Fruit fly (Drosophila melanogaster) whole organism, wandering third instar larva: ENCODE results near the gene kra.

ENCODE experiments used
- Abd-B ChIP-seq: fragments of >200 bp; optimal IDR thresholded peaks from 2 replicates; lab custom pipeline; 2017; ENCODE audit warnings: missing biosample characterization, missing genetic modification characterization
- CG32264 ChIP-seq: fragments of 200-800 bp; sonication (Bioruptor generic); optimal IDR thresholded peaks from 2 replicates; lab custom pipeline; 2016; ENCODE audit warnings: missing biosample characterization, missing genetic modification characterization
- CG9705 ChIP-seq: fragments of 200-800 bp; sonication (Bioruptor generic); optimal IDR thresholded peaks from 2 replicates; lab custom pipeline; 2018; ENCODE audit warnings: missing biosample characterization, mild to moderate bottlenecking, missing genetic modification characterization
- CrebA ChIP-seq: fragments of 200-800 bp; sonication (Bioruptor generic); optimal IDR thresholded peaks from 2 replicates; lab custom pipeline; 2016; ENCODE audit warnings: missing biosample characterization, mild to moderate bottlenecking, missing genetic modification characterization, borderline replicate concordance
- Dfd ChIP-seq: fragments of >200 bp; optimal IDR thresholded peaks from 2 replicates; lab custom pipeline; 2017; ENCODE audit warnings: missing biosample characterization, missing genetic modification characterization
- Dif ChIP-seq: fragments of 200-275, 200-300 bp; sonication (Bioruptor generic); optimal IDR thresholded peaks from 2 replicates; lab custom pipeline; 2018; ENCODE audit warnings: missing biosample characterization, missing genetic modification characterization; ENCODE audit not compliant: partially characterized antibody
- GATAd ChIP-seq: sonication (Bioruptor generic); optimal IDR thresholded peaks from 2 replicates; lab custom pipeline; 2016; ENCODE audit warnings: missing biosample characterization, missing genetic modification characterization
- HLH106 ChIP-seq: fragments of 200-800 bp; optimal IDR thresholded peaks from 3 replicates; lab custom pipeline; 2019; ENCODE audit warnings: missing biosample characterization, mild to moderate bottlenecking, missing genetic modification characterization, moderate library complexity
- Hnf4 ChIP-seq: fragments of 200-800 bp; sonication (Bioruptor generic); optimal IDR thresholded peaks from 2 replicates; lab custom pipeline; 2016; ENCODE audit warnings: missing biosample characterization, mild to moderate bottlenecking, missing genetic modification characterization
- Hr83 ChIP-seq: fragments of 200-300 bp; sonication (Bioruptor generic); optimal IDR thresholded peaks from 2 replicates; lab custom pipeline; 2016; ENCODE audit warnings: missing biosample characterization, mild to moderate bottlenecking, missing genetic modification characterization, moderate library complexity; ENCODE audit not compliant: poor library complexity, severe bottlenecking
- Jra ChIP-seq: sonication (Bioruptor generic); optimal IDR thresholded peaks from 2 replicates; lab custom pipeline; 2016; ENCODE audit warnings: missing biosample characterization, missing genetic modification characterization
- Mio ChIP-seq: sonication (Bioruptor generic); optimal IDR thresholded peaks from 2 replicates; lab custom pipeline; 2016; ENCODE audit warnings: missing biosample characterization, missing genetic modification characterization
- Myc ChIP-seq: fragments of >200 bp; optimal IDR thresholded peaks from 2 replicates; lab custom pipeline; 2017
- N ChIP-seq: fragments of >200 bp; optimal IDR thresholded peaks from 2 replicates; lab custom pipeline; 2018; ENCODE audit warnings: missing biosample characterization, missing external identifiers, missing genetic modification characterization
- OdsH ChIP-seq: fragments of 200-800 bp; sonication (Bioruptor generic); optimal IDR thresholded peaks from 2 replicates; lab custom pipeline; 2016; ENCODE audit warnings: missing biosample characterization, mild to moderate bottlenecking, missing genetic modification characterization
- Rel ChIP-seq, 2 experiments: fragments of 200-800 bp; sonication (Bioruptor generic) in 1 of 2; optimal IDR thresholded peaks; 2 replicates in 1 of 2; 3 replicates in 1 of 2; lab custom pipeline; 2016 to 2019; ENCODE audit warnings: mild to moderate bottlenecking in 2 of 2, missing biosample characterization in 2 of 2, missing genetic modification characterization in 2 of 2, moderate library complexity in 1 of 2
- Sp1 ChIP-seq: fragments of 200-800 bp; sonication (Bioruptor generic); optimal IDR thresholded peaks from 3 replicates; lab custom pipeline; 2019; ENCODE audit warnings: missing biosample characterization, mild to moderate bottlenecking, missing genetic modification characterization, moderate library complexity
- Vsx2 ChIP-seq: fragments of 200-300, 225-300 bp; sonication (Bioruptor generic); optimal IDR thresholded peaks from 2 replicates; lab custom pipeline; 2018; ENCODE audit warnings: missing biosample characterization, missing genetic modification characterization; ENCODE audit not compliant: partially characterized antibody
- br ChIP-seq: fragments of 200-800 bp; sonication (Bioruptor generic); optimal IDR thresholded peaks from 2 replicates; lab custom pipeline; 2016; ENCODE audit warnings: missing biosample characterization, missing genetic modification characterization
- brk ChIP-seq: fragments of 200-800 bp; sonication (Bioruptor generic); optimal IDR thresholded peaks from 2 replicates; lab custom pipeline; 2016; ENCODE audit warnings: missing biosample characterization, mild to moderate bottlenecking, missing genetic modification characterization
- dl ChIP-seq, 2 experiments: fragments of 175-275, 200-275 bp in 1 of 2; fragments of 200-275 bp in 1 of 2; sonication (Bioruptor generic); optimal IDR thresholded peaks; lab custom pipeline; 2018; ENCODE audit warnings: mild to moderate bottlenecking in 2 of 2, missing biosample characterization in 2 of 2, missing genetic modification characterization in 2 of 2, moderate library complexity in 2 of 2; ENCODE audit not compliant: partially characterized antibody in 2 of 2, insufficient read depth in 1 of 2
- dmrt93B ChIP-seq: fragments of 200-800 bp; sonication (Bioruptor generic); optimal IDR thresholded peaks from 2 replicates; lab custom pipeline; 2018; ENCODE audit warnings: missing biosample characterization, mild to moderate bottlenecking, missing genetic modification characterization
- dsf ChIP-seq: sonication (Bioruptor generic); optimal IDR thresholded peaks from 2 replicates; lab custom pipeline; 2016; ENCODE audit warnings: missing biosample characterization, missing genetic modification characterization, borderline replicate concordance
- ey ChIP-seq: fragments of 200-800 bp; sonication (Bioruptor generic); optimal IDR thresholded peaks from 2 replicates; lab custom pipeline; 2016; ENCODE audit warnings: missing biosample characterization, missing genetic modification characterization
- foxo ChIP-seq, 2 experiments: fragments of 200-800 bp; sonication (Bioruptor generic); optimal IDR thresholded peaks; 2 replicates in 1 of 2; 3 replicates in 1 of 2; lab custom pipeline; 2016 to 2017; ENCODE audit warnings: missing biosample characterization in 2 of 2, missing genetic modification characterization in 2 of 2
- fru ChIP-seq: fragments of 200-800 bp; sonication (Bioruptor generic); optimal IDR thresholded peaks from 3 replicates; lab custom pipeline; 2016; ENCODE audit warnings: missing biosample characterization, mild to moderate bottlenecking, missing genetic modification characterization
- h ChIP-seq: fragments of 200-800 bp; sonication (Bioruptor generic); optimal IDR thresholded peaks from 3 replicates; lab custom pipeline; 2016; ENCODE audit warnings: missing biosample characterization, mild to moderate bottlenecking, missing genetic modification characterization
- jim ChIP-seq: fragments of 175-275, 200-325 bp; sonication (Bioruptor generic); optimal IDR thresholded peaks from 2 replicates; lab custom pipeline; 2016; ENCODE audit warnings: missing biosample characterization, mild to moderate bottlenecking, missing genetic modification characterization
- lola ChIP-seq: fragments of >200 bp; optimal IDR thresholded peaks from 2 replicates; lab custom pipeline; 2017; ENCODE audit warnings: missing biosample characterization, missing genetic modification characterization
- pan ChIP-seq: fragments of >200 bp; optimal IDR thresholded peaks from 2 replicates; lab custom pipeline; 2017
- psq ChIP-seq: fragments of 200-800 bp; sonication (Bioruptor generic); optimal IDR thresholded peaks from 3 replicates; lab custom pipeline; 2017; ENCODE audit warnings: missing biosample characterization, mild to moderate bottlenecking, missing genetic modification characterization, moderate library complexity
- rgr ChIP-seq: fragments of 200-800 bp; sonication (Bioruptor generic); optimal IDR thresholded peaks from 3 replicates; lab custom pipeline; 2016; ENCODE audit warnings: missing biosample characterization, mild to moderate bottlenecking, missing genetic modification characterization
- sage ChIP-seq: fragments of 200-800 bp; sonication (Bioruptor generic); optimal IDR thresholded peaks from 2 replicates; lab custom pipeline; 2016; ENCODE audit warnings: missing biosample characterization, mild to moderate bottlenecking, missing genetic modification characterization
- sv ChIP-seq: fragments of 200-800 bp; sonication (Bioruptor generic); optimal IDR thresholded peaks from 3 replicates; lab custom pipeline; 2016; ENCODE audit warnings: missing biosample characterization, missing genetic modification characterization
- tai ChIP-seq: sonication (Bioruptor generic); optimal IDR thresholded peaks from 2 replicates; lab custom pipeline; 2016; ENCODE audit warnings: missing biosample characterization, missing genetic modification characterization
- usp ChIP-seq: fragments of >200 bp; optimal IDR thresholded peaks from 2 replicates; lab custom pipeline; 2017; ENCODE audit warnings: missing biosample characterization, missing genetic modification characterization
- woc ChIP-seq: sonication (Bioruptor generic); optimal IDR thresholded peaks from 2 replicates; lab custom pipeline; 2016; ENCODE audit warnings: missing biosample characterization, mild to moderate bottlenecking, missing genetic modification characterization

kra gene

DNA sequence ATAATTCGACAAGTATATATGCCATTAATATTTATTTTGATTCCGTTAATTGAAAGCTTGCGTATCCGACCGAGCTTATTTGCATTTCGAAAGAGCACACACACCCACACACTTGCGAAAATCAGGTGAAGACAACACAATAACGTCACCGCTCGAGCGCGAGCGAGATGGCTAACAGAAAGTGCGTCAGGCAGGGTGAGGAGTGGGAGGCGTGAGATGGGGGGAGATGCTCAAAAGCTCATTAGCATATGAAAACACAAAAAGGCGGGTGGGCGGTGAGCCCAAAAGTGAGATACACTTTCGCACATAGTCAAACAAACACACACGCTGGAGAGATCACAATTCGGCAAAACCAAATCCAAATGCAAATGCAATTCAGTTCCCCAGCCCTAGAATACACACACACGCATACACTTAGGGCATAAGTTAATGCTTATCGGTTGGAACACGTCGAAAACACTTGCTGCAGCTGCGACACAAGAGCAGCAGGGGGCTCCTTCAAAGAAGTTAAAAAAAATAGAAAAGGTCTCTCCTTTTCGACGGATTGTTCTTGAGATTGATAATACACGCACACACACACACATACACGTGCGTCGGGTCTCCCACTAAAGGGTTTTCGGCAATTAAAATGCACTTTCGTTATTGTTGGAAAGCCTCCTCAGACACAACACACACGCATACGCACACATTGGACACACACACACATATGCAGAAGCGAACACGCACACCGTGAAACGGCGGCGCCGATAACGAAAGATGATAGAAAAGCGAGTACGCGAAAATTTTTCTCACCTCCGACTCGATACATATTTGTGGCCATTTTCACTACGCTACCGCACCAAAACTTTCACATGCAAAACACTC, 47.0 kb upstream of the kra start:
- TF ChIP-seq brk (GFP tag; lab: Kevin White, UChicago) = no peak
- TF ChIP-seq dmrt93B = no peak
- peak; percentile 66 for TF ChIP-seq h (GFP tag; lab: Kevin White, UChicago)
- no peak for TF ChIP-seq GATAd (GFP tag; lab: Kevin White, UChicago)
- peak; percentile 18 for TF ChIP-seq OdsH (GFP tag; lab: Kevin White, UChicago)
- no peak for TF ChIP-seq woc (GFP tag; lab: Kevin White, UChicago)
- no peak for TF ChIP-seq fru (GFP tag; lab: Kevin White, UChicago)
- no peak for TF ChIP-seq pan
- TF ChIP-seq HLH106 (tag; lab: Kevin White, UChicago) = peak; percentile 35
- peak; percentile 26 for TF ChIP-seq Jra (GFP tag; lab: Kevin White, UChicago)
- no peak for TF ChIP-seq usp
- TF ChIP-seq br = peak; percentile 49
- peak; percentile 31 for TF ChIP-seq ey (GFP tag; lab: Kevin White, UChicago)
- TF ChIP-seq CG32264 = no peak
- TF ChIP-seq N (GFP tag; lab: Kevin White, UChicago) = peak; percentile 46
- TF ChIP-seq rgr (GFP tag; lab: Kevin White, UChicago) = peak; percentile 31
- TF ChIP-seq foxo (GFP tag; optimal IDR thresholded peaks at IDR 0.05; lab: Kevin White, UChicago) = peak in 1 of 2 experiments; percentile 36
- TF ChIP-seq sage (GFP tag; lab: Kevin White, UChicago) = no peak
- no peak for TF ChIP-seq tai
- no peak for TF ChIP-seq Dfd (GFP tag; lab: Kevin White, UChicago)
- no peak for TF ChIP-seq psq (GFP tag; lab: Kevin White, UChicago)
- no peak for TF ChIP-seq CrebA
- TF ChIP-seq Rel (GFP tag; optimal IDR thresholded peaks at IDR 0.05; lab: Kevin White, UChicago) = no peak
- TF ChIP-seq Rel (tag; optimal IDR thresholded peaks at IDR 0.05; lab: Kevin White, UChicago) = peak; percentile 10
- no peak for TF ChIP-seq Sp1 (GFP tag; lab: Kevin White, UChicago)
- no peak for TF ChIP-seq sv (GFP tag; lab: Kevin White, UChicago)
- TF ChIP-seq Mio (GFP tag; lab: Kevin White, UChicago) = no peak

- no peak for TF ChIP-seq OdsH (GFP tag; lab: Kevin White, UChicago)
- TF ChIP-seq ey (GFP tag; lab: Kevin White, UChicago) = no peak
- no peak for TF ChIP-seq lola
- no peak for TF ChIP-seq CrebA
- no peak for TF ChIP-seq dmrt93B
- no peak for TF ChIP-seq CG32264
- TF ChIP-seq dl (GFP tag; optimal IDR thresholded peaks at IDR 0.05; lab: Kevin White, UChicago; ENCODE audit: insufficient read depth in 1 of 2, partially characterized antibody in 2 of 2) = no peak
- TF ChIP-seq h (GFP tag; lab: Kevin White, UChicago) = no peak
Measured at dm6 chr3R:5643421-5643820, 42.5 kb upstream of the kra start.

dm6 chr3R:5636519-5637430, 35.8 kb upstream of the kra start, which contains the start of the genes CG31548 and CG12170:
Gene CG31548, minus strand, starts transcription at chr3R:5636852.
Gene CG12170, plus strand, starts transcription at chr3R:5637234.
- TF ChIP-seq OdsH (GFP tag; lab: Kevin White, UChicago) (peak; percentile 1), sv (GFP tag; lab: Kevin White, UChicago) (peak; percentile 32), dl (GFP tag; optimal IDR thresholded peaks at IDR 0.05; lab: Kevin White, UChicago; ENCODE audit: insufficient read depth in 1 of 2, partially characterized antibody in 2 of 2) (no peak), Rel (GFP tag; optimal IDR thresholded peaks at IDR 0.05; lab: Kevin White, UChicago) (no peak), Rel (tag; optimal IDR thresholded peaks at IDR 0.05; lab: Kevin White, UChicago) (no peak), jim (GFP tag; lab: Kevin White, UChicago) (no peak), woc (GFP tag; lab: Kevin White, UChicago) (no peak), sage (GFP tag; lab: Kevin White, UChicago) (no peak), tai (no peak), h (GFP tag; lab: Kevin White, UChicago) (no peak), foxo (GFP tag; optimal IDR thresholded peaks at IDR 0.05; lab: Kevin White, UChicago) (no peak), pan (no peak), CG32264 (no peak), N (GFP tag; lab: Kevin White, UChicago) (no peak), CG9705 (GFP tag; lab: Kevin White, UChicago) (no peak), Hnf4 (GFP tag; lab: Kevin White, UChicago) (no peak), rgr (GFP tag; lab: Kevin White, UChicago) (no peak), Hr83 (GFP tag; lab: Kevin White, UChicago) (peak; percentile 19), Dif (GFP tag; lab: Kevin White, UChicago) (no peak), fru (GFP tag; lab: Kevin White, UChicago) (no peak), CrebA (no peak), lola (no peak), Vsx2 (no peak), ey (GFP tag; lab: Kevin White, UChicago) (peak; percentile 37), Myc (lab: Kevin White, UChicago) (no peak), brk (GFP tag; lab: Kevin White, UChicago) (no peak), dsf (GFP tag; lab: Kevin White, UChicago) (no peak), usp (no peak), dmrt93B (no peak), Mio (GFP tag; lab: Kevin White, UChicago) (no peak), Abd-B (GFP tag; lab: Kevin White, UChicago) (no peak), psq (GFP tag; lab: Kevin White, UChicago) (peak; percentile 41), GATAd (GFP tag; lab: Kevin White, UChicago) (no peak), HLH106 (tag; lab: Kevin White, UChicago) (peak; percentile 36), Dfd (GFP tag; lab: Kevin White, UChicago) (no peak), Jra (GFP tag; lab: Kevin White, UChicago) (no peak)
